Fruit fly (Drosophila melanogaster) whole organism, prepupa: Measurements from ENCODE around the gene CG7179.

Experiments used
- Blimp-1 ChIP-seq: fragments of 200-800 bp; sonication (Bioruptor generic); optimal IDR thresholded peaks from 3 replicates; lab custom pipeline; 2017; ENCODE audit warnings: missing biosample characterization, missing genetic modification characterization, mild to moderate bottlenecking, moderate library complexity, missing genetic modification reagents
- CG10631 ChIP-seq: fragments of 200-800 bp; sonication (Bioruptor generic); optimal IDR thresholded peaks from 2 replicates; lab custom pipeline; 2016; ENCODE audit warnings: missing biosample characterization, missing genetic modification characterization
- CG10669 ChIP-seq: fragments of 200-800 bp; sonication (Bioruptor generic); optimal IDR thresholded peaks from 3 replicates; lab custom pipeline; 2018; ENCODE audit warnings: missing biosample characterization, mild to moderate bottlenecking, missing genetic modification characterization, moderate library complexity
- CG11294 ChIP-seq: fragments of 200-800 bp; sonication (Bioruptor generic); IDR thresholded peaks from 2 replicates; pipeline ENCODE4 v1.3.6; 2022; ENCODE audit warnings: missing biosample characterization, missing genetic modification characterization
- CG11762 ChIP-seq: fragments of 200-800 bp; sonication (Bioruptor generic); optimal IDR thresholded peaks from 3 replicates; lab custom pipeline; 2016; ENCODE audit warnings: missing biosample characterization, missing genetic modification characterization; ENCODE audit not compliant: insufficient read depth
- CG16779 ChIP-seq: fragments of 200-800 bp; sonication (Bioruptor generic); optimal IDR thresholded peaks from 3 replicates; lab custom pipeline; 2017; ENCODE audit warnings: missing biosample characterization, mild to moderate bottlenecking, missing genetic modification characterization
- CG32006 ChIP-seq: fragments of 200-800 bp; sonication (Bioruptor generic); optimal IDR thresholded peaks from 3 replicates; lab custom pipeline; 2017; ENCODE audit warnings: missing biosample characterization, mild to moderate bottlenecking, missing genetic modification characterization
- CG34406 ChIP-seq: fragments of 200-800 bp; sonication (Bioruptor generic); optimal IDR thresholded peaks from 3 replicates; lab custom pipeline; 2016; ENCODE audit warnings: missing biosample characterization, missing genetic modification characterization
- CG6792 ChIP-seq: fragments of 200-800 bp; sonication (Bioruptor generic); optimal IDR thresholded peaks from 3 replicates; lab custom pipeline; 2016; ENCODE audit warnings: missing biosample characterization, missing genetic modification characterization
- CG6854 ChIP-seq: fragments of 200-800 bp; sonication (Bioruptor generic); optimal IDR thresholded peaks from 2 replicates; lab custom pipeline; 2017; ENCODE audit warnings: missing biosample characterization, mild to moderate bottlenecking, missing genetic modification characterization
- CG7368 ChIP-seq: fragments of 200-800 bp; sonication (Bioruptor generic); optimal IDR thresholded peaks from 3 replicates; lab custom pipeline; 2016; ENCODE audit warnings: missing biosample characterization, missing genetic modification characterization
- CG8119 ChIP-seq: fragments of 200-800 bp; sonication (Bioruptor generic); IDR thresholded peaks from 3 replicates; pipeline ENCODE4 v1.3.6; 2022; ENCODE audit warnings: missing biosample characterization, missing genetic modification characterization
- CG8319 ChIP-seq: fragments of 200-800 bp; sonication (Bioruptor generic); optimal IDR thresholded peaks from 3 replicates; lab custom pipeline; 2016; ENCODE audit warnings: missing biosample characterization, missing genetic modification characterization
- CG9139 ChIP-seq: fragments of 200-800 bp; sonication (Bioruptor generic); optimal IDR thresholded peaks from 3 replicates; lab custom pipeline; 2017; ENCODE audit warnings: missing biosample characterization, mild to moderate bottlenecking, missing genetic modification characterization
- Eip75B ChIP-seq: fragments of 200-800 bp; sonication (Bioruptor generic); optimal IDR thresholded peaks from 3 replicates; lab custom pipeline; 2016; ENCODE audit warnings: missing biosample characterization, missing genetic modification characterization
- Eip78C ChIP-seq: fragments of 200-800 bp; sonication (Bioruptor generic); peaks from one replicate; lab custom pipeline; 2016; ENCODE audit warnings: missing biosample characterization, missing genetic modification characterization
- Ets21C ChIP-seq: fragments of 200-800 bp; sonication (Bioruptor generic); optimal IDR thresholded peaks from 3 replicates; lab custom pipeline; 2016; ENCODE audit warnings: missing biosample characterization, missing genetic modification characterization
- Ets96B ChIP-seq: fragments of 200-800 bp; optimal IDR thresholded peaks from 2 replicates; lab custom pipeline; 2019; ENCODE audit warnings: missing biosample characterization, mild to moderate bottlenecking, missing genetic modification characterization, moderate library complexity
- Gug ChIP-seq: fragments of 200-800 bp; sonication (Bioruptor generic); IDR thresholded peaks from 2 replicates; pipeline ENCODE4 v1.3.6; 2022; ENCODE audit warnings: missing biosample characterization, missing genetic modification characterization
- Hr38 ChIP-seq: sonication (Bioruptor generic); optimal IDR thresholded peaks from 2 replicates; lab custom pipeline; 2016; ENCODE audit warnings: missing biosample characterization, missing genetic modification characterization
- Hr39 ChIP-seq: fragments of 200-800 bp; sonication (Bioruptor generic); optimal IDR thresholded peaks from 2 replicates; lab custom pipeline; 2016; ENCODE audit warnings: missing biosample characterization, missing genetic modification characterization
- Hr4 ChIP-seq: fragments of 200-800 bp; sonication (Bioruptor generic); optimal IDR thresholded peaks from 3 replicates; lab custom pipeline; 2016; ENCODE audit warnings: missing biosample characterization, missing genetic modification characterization
- Lpt ChIP-seq: fragments of 200-800 bp; sonication (Bioruptor generic); optimal IDR thresholded peaks from 3 replicates; lab custom pipeline; 2016; ENCODE audit warnings: missing biosample characterization, missing genetic modification characterization
- Met ChIP-seq: fragments of 200-800 bp; sonication (Bioruptor generic); optimal IDR thresholded peaks from 3 replicates; lab custom pipeline; 2016; ENCODE audit warnings: missing biosample characterization, missing genetic modification characterization
- Smox ChIP-seq: fragments of 200-800 bp; sonication (Bioruptor generic); optimal IDR thresholded peaks from 3 replicates; lab custom pipeline; 2016; ENCODE audit warnings: missing biosample characterization, missing genetic modification characterization
- Sox14 ChIP-seq: fragments of 200-800 bp; sonication (Bioruptor generic); optimal IDR thresholded peaks from 3 replicates; lab custom pipeline; 2016; ENCODE audit warnings: missing biosample characterization, missing genetic modification characterization
- Sox15 ChIP-seq: fragments of 200-800 bp; sonication (Bioruptor generic); optimal IDR thresholded peaks from 3 replicates; lab custom pipeline; 2016; ENCODE audit warnings: missing biosample characterization, missing genetic modification characterization
- achi ChIP-seq: fragments of 200-800 bp; sonication (Bioruptor generic); optimal IDR thresholded peaks from 3 replicates; lab custom pipeline; 2016; ENCODE audit warnings: missing biosample characterization, missing genetic modification characterization
- cyc ChIP-seq: fragments of 200-800 bp; sonication (Bioruptor generic); optimal IDR thresholded peaks from 3 replicates; lab custom pipeline; 2016; ENCODE audit warnings: missing biosample characterization, missing genetic modification characterization
- dac ChIP-seq: fragments of 200-800 bp; sonication (Bioruptor generic); optimal IDR thresholded peaks from 2 replicates; lab custom pipeline; 2017; ENCODE audit warnings: missing biosample characterization, mild to moderate bottlenecking, missing genetic modification characterization
- dsx ChIP-seq: fragments of 200-800 bp; optimal IDR thresholded peaks from 3 replicates; lab custom pipeline; 2019; ENCODE audit warnings: missing biosample characterization, mild to moderate bottlenecking, missing genetic modification characterization, moderate library complexity; ENCODE audit not compliant: poor library complexity, severe bottlenecking
- eg ChIP-seq: fragments of 200-800 bp; sonication (Bioruptor generic); IDR thresholded peaks from 3 replicates; pipeline ENCODE4 v1.3.6; 2022; ENCODE audit warnings: missing biosample characterization, missing genetic modification characterization
- fd59A ChIP-seq: fragments of 200-800 bp; sonication (Bioruptor generic); optimal IDR thresholded peaks from 2 replicates; lab custom pipeline; 2017; ENCODE audit warnings: missing biosample characterization, mild to moderate bottlenecking, missing genetic modification characterization, missing genetic modification reagents
- fd85E ChIP-seq: fragments of 200-800 bp; sonication (Bioruptor generic); optimal IDR thresholded peaks from 3 replicates; lab custom pipeline; 2016; ENCODE audit warnings: missing biosample characterization, missing genetic modification characterization
- fkh ChIP-seq: fragments of 200-800 bp; sonication (Bioruptor generic); optimal IDR thresholded peaks from 3 replicates; lab custom pipeline; 2017; ENCODE audit warnings: missing biosample characterization, mild to moderate bottlenecking, missing genetic modification characterization, moderate library complexity
- lz ChIP-seq: fragments of 200-800 bp; sonication (Bioruptor generic); optimal IDR thresholded peaks from 3 replicates; lab custom pipeline; 2016; ENCODE audit warnings: missing biosample characterization, missing genetic modification characterization
- net ChIP-seq: fragments of 200-800 bp; sonication (Bioruptor generic); optimal IDR thresholded peaks from 3 replicates; lab custom pipeline; 2016; ENCODE audit warnings: missing biosample characterization, missing genetic modification characterization
- pdm3 ChIP-seq: fragments of 200-800 bp; sonication (Bioruptor generic); optimal IDR thresholded peaks from 3 replicates; lab custom pipeline; 2016; ENCODE audit warnings: missing biosample characterization, missing genetic modification characterization
- salr ChIP-seq, 2 experiments: fragments of 200-800 bp; sonication (Bioruptor generic); optimal IDR thresholded peaks; 3 replicates each; lab custom pipeline; 2016 to 2018; ENCODE audit warnings: missing biosample characterization in 2 of 2, missing genetic modification characterization in 2 of 2, mild to moderate bottlenecking in 1 of 2
- spab ChIP-seq: fragments of 200-800 bp; sonication (Bioruptor generic); optimal IDR thresholded peaks from 2 replicates; lab custom pipeline; 2017; ENCODE audit warnings: missing biosample characterization, mild to moderate bottlenecking, missing genetic modification characterization, missing genetic modification reagents
- ss ChIP-seq, 2 experiments: fragments of 200-800 bp; sonication (Bioruptor generic); optimal IDR thresholded peaks; 2 replicates in 1 of 2; 3 replicates in 1 of 2; lab custom pipeline; 2017 to 2018; ENCODE audit warnings: mild to moderate bottlenecking in 2 of 2, missing biosample characterization in 2 of 2, missing genetic modification characterization in 2 of 2, moderate library complexity in 1 of 2
- topi ChIP-seq: fragments of 200-800 bp; sonication (Bioruptor generic); optimal IDR thresholded peaks from 3 replicates; lab custom pipeline; 2016; ENCODE audit warnings: missing biosample characterization, missing genetic modification characterization

CG7179 gene

DNA sequence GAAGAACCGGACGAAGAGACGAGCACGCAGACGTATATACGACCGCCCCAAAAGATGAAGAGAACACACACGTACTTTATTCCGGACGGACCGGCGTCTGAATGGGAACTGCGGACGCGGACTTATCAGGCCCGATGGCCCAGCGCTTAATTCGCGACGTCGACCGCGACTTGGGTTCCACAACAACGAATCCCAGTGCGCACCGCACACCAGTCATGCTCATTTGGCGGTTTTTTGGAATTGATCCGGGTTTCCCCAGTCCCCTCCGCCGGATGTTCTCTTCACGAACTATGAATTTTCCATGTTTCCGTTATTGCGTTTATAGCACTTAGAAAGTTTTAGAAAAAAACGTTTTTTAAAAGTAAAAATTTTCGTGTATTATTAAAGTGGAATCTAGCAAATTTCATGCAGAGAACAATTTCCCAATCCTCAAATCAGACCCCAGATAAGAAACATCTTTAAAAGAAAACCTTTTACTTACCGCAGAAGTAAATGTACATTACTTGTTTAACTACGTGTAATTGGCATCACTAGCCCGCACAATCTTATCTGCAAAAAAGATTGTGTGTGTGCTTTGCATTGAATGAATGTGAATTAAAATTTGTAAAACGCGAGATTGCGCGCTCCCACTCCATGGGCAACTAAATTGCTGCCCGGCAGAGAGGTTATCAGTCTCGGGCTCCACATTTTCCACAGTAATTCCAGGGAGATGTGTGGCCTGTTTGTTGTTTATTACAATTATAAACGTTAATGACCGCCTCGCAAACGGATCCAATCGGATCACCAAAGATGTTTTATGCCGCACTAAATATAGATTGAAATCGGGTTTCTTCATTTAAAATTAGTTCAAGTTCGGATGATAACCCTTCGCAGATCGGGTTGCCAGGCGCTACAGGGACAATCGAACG is 12.9 kb upstream of the CG7179 start, which contains the start of gene CG7149 (continued):
- TF ChIP-seq CG32006 (GFP tag; lab: Kevin White, UChicago) (no peak), CG8319 (no peak), CG10669 (GFP tag; lab: Kevin White, UChicago) (peak; percentile 16), topi (GFP tag; lab: Kevin White, UChicago) (peak; percentile 22), Lpt (no peak), CG6792 (peak; percentile 1), lz (peak; percentile 40), Blimp-1 (GFP tag; lab: Kevin White, UChicago) (peak; percentile 1), CG10631 (peak; percentile 8), fd59A (no peak), Ets21C (GFP tag; lab: Kevin White, UChicago) (peak; percentile 13), CG8119 (GFP tag; lab: Robert Waterston, UW) (no peak), salr (GFP tag; optimal IDR thresholded peaks at IDR 0.05; lab: Kevin White, UChicago) (no peak), CG6854 (GFP tag; lab: Kevin White, UChicago) (peak; percentile 28), Sox14 (no peak), dac (no peak), Hr39 (peak; percentile 20), Eip75B (GFP tag; lab: Kevin White, UChicago) (peak; percentile 23), cyc (GFP tag; lab: Kevin White, UChicago) (no peak), fd85E (GFP tag; lab: Kevin White, UChicago) (no peak), eg (GFP tag; lab: Robert Waterston, UW) (no peak), fkh (GFP tag; lab: Kevin White, UChicago) (no peak), ss (GFP tag; optimal IDR thresholded peaks at IDR 0.05; lab: Kevin White, UChicago) (peak in 1 of 2 experiments; percentile 17), CG9139 (no peak), CG11294 (no peak), CG7368 (GFP tag; lab: Kevin White, UChicago) (no peak), Hr4 (peak; percentile 48), Hr38 (GFP tag; lab: Kevin White, UChicago) (no peak), CG16779 (tag; lab: Kevin White, UChicago) (peak; percentile 52), net (peak; percentile 53), pdm3 (peak; percentile 26), Sox15 (no peak), spab (GFP tag; lab: Kevin White, UChicago) (no peak), achi (GFP tag; lab: Kevin White, UChicago) (no peak), Met (GFP tag; lab: Kevin White, UChicago) (peak; percentile 36), CG11762 (GFP tag; lab: Kevin White, UChicago) (no peak), Gug (no peak), Eip78C (GFP tag; lab: Kevin White, UChicago) (peak; percentile 81)

DNA sequence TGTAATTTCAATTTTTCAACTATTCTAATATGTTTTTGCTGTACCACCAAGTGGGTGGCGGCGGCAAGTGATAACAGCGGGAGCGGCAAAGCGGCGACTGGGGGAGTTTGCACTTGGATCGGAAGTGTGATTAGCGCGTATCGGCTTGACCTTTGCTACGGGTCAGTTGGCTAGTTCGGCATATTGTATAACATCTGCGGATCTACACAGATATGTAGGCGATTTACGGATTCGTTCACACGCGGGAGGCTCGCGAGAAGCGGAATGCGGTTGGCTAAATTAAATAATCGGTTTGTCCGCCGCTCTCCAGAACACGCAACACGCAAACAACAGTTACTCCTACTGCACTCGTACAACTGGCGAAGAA is 12.2 kb upstream of the CG7179 start:
- TF ChIP-seq Lpt (no peak), fd59A (no peak), Sox14 (no peak), CG7368 (GFP tag; lab: Kevin White, UChicago) (no peak), Met (GFP tag; lab: Kevin White, UChicago) (no peak), CG6854 (GFP tag; lab: Kevin White, UChicago) (no peak), CG6792 (no peak), dsx (no peak), CG34406 (GFP tag; lab: Kevin White, UChicago) (no peak), Ets96B (tag; lab: Kevin White, UChicago) (no peak), eg (GFP tag; lab: Robert Waterston, UW) (no peak), achi (GFP tag; lab: Kevin White, UChicago) (no peak), topi (GFP tag; lab: Kevin White, UChicago) (no peak), Smox (no peak), lz (no peak)
